Fruit fly (Drosophila melanogaster) whole organism: Measurements from ENCODE around the gene CG33639.

ENCODE experiments used
- CG8478 ChIP-seq: fragments of >200 bp; optimal IDR thresholded peaks from 2 replicates; lab custom pipeline; 2018; ENCODE audit warnings: inconsistent platforms
- EcR ChIP-seq, 2 experiments: fragments of >200 bp; optimal IDR thresholded peaks; 2 replicates each; lab custom pipeline; 2017; ENCODE audit warnings: missing biosample characterization in 2 of 2, missing genetic modification characterization in 2 of 2, missing genetic modification reagents in 2 of 2
- pan ChIP-seq: fragments of >200 bp; optimal IDR thresholded peaks from 2 replicates; lab custom pipeline; 2017
- psq ChIP-seq: fragments of >200 bp; optimal IDR thresholded peaks from 2 replicates; lab custom pipeline; 2017
- usp ChIP-seq: fragments of >200 bp; optimal IDR thresholded peaks from 2 replicates; lab custom pipeline; 2017; ENCODE audit warnings: missing biosample characterization, missing genetic modification characterization, mixed read lengths

DNA sequence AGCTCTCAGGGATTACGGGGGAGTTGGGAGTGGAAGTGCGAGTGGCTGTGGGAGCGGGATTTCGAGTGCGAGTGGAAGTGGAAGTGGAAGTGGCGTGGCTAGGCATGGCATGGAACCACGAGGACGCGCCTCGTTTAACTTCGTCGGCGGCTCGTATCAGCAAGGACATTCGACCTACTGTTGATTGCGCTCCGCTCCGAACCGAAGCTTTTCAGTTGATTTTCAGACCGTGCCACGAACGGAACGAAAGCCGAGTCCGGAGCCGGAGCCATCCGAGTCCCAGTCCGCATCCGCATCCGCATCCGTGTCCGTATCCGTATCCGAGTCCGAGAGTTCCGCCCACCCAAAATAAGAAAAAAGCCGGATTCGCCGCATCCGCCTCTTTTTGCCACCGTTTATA, 39.9 kb downstream of the CG33639 start:
- no peak for TF ChIP-seq CG8478 (lab: Kevin White, UChicago)
- no peak for TF ChIP-seq usp (GFP tag; lab: Kevin White, UChicago)
- no peak for TF ChIP-seq pan
- no peak for TF ChIP-seq psq (lab: Kevin White, UChicago)
- TF ChIP-seq EcR (GFP tag; optimal IDR thresholded peaks at IDR 0.05; lab: Kevin White, UChicago): no peak
